Fruit fly (Drosophila melanogaster) whole organism, pupa: ENCODE data around the gene CG3226.

Source experiments
- CG10348 ChIP-seq: fragments of 200-800 bp; sonication (Bioruptor generic); IDR thresholded peaks from 2 replicates; pipeline ENCODE4 v1.3.6; 2022; ENCODE audit warnings: missing biosample characterization, missing genetic modification characterization
- CG12605 ChIP-seq: fragments of 200-800 bp; sonication (Bioruptor generic); IDR thresholded peaks from 2 replicates; pipeline ENCODE4 v1.3.6; 2022; ENCODE audit warnings: missing biosample characterization, missing genetic modification characterization
- CG13204 ChIP-seq: fragments of 200-800 bp; sonication (Bioruptor generic); optimal IDR thresholded peaks from 2 replicates; lab custom pipeline; 2018; ENCODE audit warnings: missing biosample characterization, mild to moderate bottlenecking, missing genetic modification characterization, moderate library complexity
- CG14655 ChIP-seq: fragments of 200-800 bp; sonication (Bioruptor generic); optimal IDR thresholded peaks from 3 replicates; lab custom pipeline; 2017; ENCODE audit warnings: mild to moderate bottlenecking, missing biosample characterization, missing genetic modification reagents, missing genetic modification characterization
- CG15710 ChIP-seq: fragments of 200-800 bp; sonication (Bioruptor generic); optimal IDR thresholded peaks from 2 replicates; lab custom pipeline; 2018; ENCODE audit warnings: missing biosample characterization, mild to moderate bottlenecking, missing genetic modification characterization, moderate library complexity
- CG17806 ChIP-seq: fragments of 200-800 bp; sonication (Bioruptor generic); optimal IDR thresholded peaks from 2 replicates; lab custom pipeline; 2018; ENCODE audit warnings: missing biosample characterization, mild to moderate bottlenecking, missing genetic modification characterization, moderate library complexity
- CG32121 ChIP-seq: fragments of 200-800 bp; sonication (Bioruptor generic); IDR thresholded peaks from 2 replicates; pipeline ENCODE4 v1.3.6; 2022; ENCODE audit warnings: missing biosample characterization, missing genetic modification characterization
- CG34367 ChIP-seq: fragments of 200-800 bp; sonication (Bioruptor generic); optimal IDR thresholded peaks from 2 replicates; lab custom pipeline; 2018; ENCODE audit warnings: missing biosample characterization, mild to moderate bottlenecking, missing genetic modification characterization
- CG4496 ChIP-seq: fragments of 200-800 bp; sonication (Bioruptor generic); IDR thresholded peaks from 3 replicates; pipeline ENCODE4 v1.3.6; 2022; ENCODE audit warnings: missing biosample characterization, missing genetic modification characterization
- CG8159 ChIP-seq: fragments of 200-800 bp; sonication (Bioruptor generic); optimal IDR thresholded peaks from 3 replicates; lab custom pipeline; 2018; ENCODE audit warnings: missing biosample characterization, mild to moderate bottlenecking, missing genetic modification characterization, moderate library complexity
- CG8301 ChIP-seq: fragments of 200-800 bp; sonication (Bioruptor generic); optimal IDR thresholded peaks from 2 replicates; lab custom pipeline; 2018; ENCODE audit warnings: missing biosample characterization, mild to moderate bottlenecking, missing genetic modification characterization
- CG9948 ChIP-seq: fragments of 200-800 bp; sonication (Bioruptor generic); optimal IDR thresholded peaks from 2 replicates; lab custom pipeline; 2018; ENCODE audit warnings: missing biosample characterization, mild to moderate bottlenecking, missing genetic modification characterization, moderate library complexity
- D1 ChIP-seq: fragments of 200-800 bp; sonication (Bioruptor generic); optimal IDR thresholded peaks from 2 replicates; lab custom pipeline; 2018; ENCODE audit warnings: missing biosample characterization, mild to moderate bottlenecking, missing genetic modification characterization, moderate library complexity
- EcR ChIP-seq: fragments of 200-800 bp; sonication (Bioruptor generic); optimal IDR thresholded peaks from 3 replicates; lab custom pipeline; 2019; ENCODE audit warnings: missing biosample characterization, missing genetic modification characterization, mild to moderate bottlenecking, moderate library complexity, missing genetic modification reagents
- Ets98B ChIP-seq: fragments of 200-800 bp; sonication (Bioruptor generic); IDR thresholded peaks from 2 replicates; pipeline ENCODE4 v1.3.6; 2022; ENCODE audit warnings: missing biosample characterization, missing genetic modification characterization
- Pif1A ChIP-seq: fragments of 200-800 bp; sonication (Bioruptor generic); optimal IDR thresholded peaks from 3 replicates; lab custom pipeline; 2016; ENCODE audit warnings: missing biosample characterization, missing genetic modification characterization
- Pif1B ChIP-seq: fragments of 200-800 bp; sonication (Bioruptor generic); optimal IDR thresholded peaks from 3 replicates; lab custom pipeline; 2016; ENCODE audit warnings: missing biosample characterization, missing genetic modification characterization
- Snoo ChIP-seq: fragments of 200-800 bp; sonication (Bioruptor generic); optimal IDR thresholded peaks from 3 replicates; lab custom pipeline; 2017; ENCODE audit warnings: missing biosample characterization, mild to moderate bottlenecking, missing genetic modification characterization, inconsistent platforms
- fd96Ca ChIP-seq: fragments of 200-800 bp; sonication (Bioruptor generic); IDR thresholded peaks from 3 replicates; pipeline ENCODE4 v1.3.6; 2022; ENCODE audit warnings: missing biosample characterization, missing genetic modification characterization
- gl ChIP-seq: fragments of 200-800 bp; sonication (Bioruptor generic); optimal IDR thresholded peaks from 2 replicates; lab custom pipeline; 2018; ENCODE audit warnings: missing biosample characterization, mild to moderate bottlenecking, missing genetic modification characterization
- rn ChIP-seq: fragments of 200-800 bp; sonication (Bioruptor generic); IDR thresholded peaks from 2 replicates; pipeline ENCODE4 v1.3.6; 2022; ENCODE audit warnings: missing biosample characterization, missing genetic modification characterization

Gene CG3226

DNA sequence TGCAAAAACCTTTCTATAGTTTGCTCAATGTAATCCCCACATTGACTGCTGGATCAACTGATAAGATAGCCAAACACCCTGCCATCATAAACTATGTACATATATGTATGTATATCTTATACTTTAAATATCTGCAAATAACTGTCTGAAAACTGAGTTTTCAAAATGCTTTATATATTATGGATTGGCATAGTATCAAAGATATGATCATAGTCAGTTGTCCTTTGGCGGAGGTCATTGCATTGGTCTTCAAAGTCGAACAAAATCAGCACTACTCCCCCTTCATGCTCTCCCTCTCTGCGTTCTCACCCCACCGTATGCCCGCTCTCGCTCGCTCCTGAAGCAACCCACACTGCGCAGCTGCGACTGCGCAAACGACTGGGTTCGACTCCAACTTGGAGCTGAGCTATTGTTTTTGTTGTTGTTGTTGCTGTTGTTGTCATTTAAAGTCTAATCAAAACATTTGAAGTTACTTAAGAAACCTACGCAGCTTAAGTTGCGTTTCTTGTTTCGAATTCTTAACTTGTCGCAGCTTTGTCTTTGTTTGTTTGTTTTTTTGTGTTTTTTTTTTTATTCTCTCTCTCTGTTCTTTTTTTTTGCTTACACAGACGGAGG is 29.0 kb downstream of the CG3226 start:
- TF ChIP-seq CG10348 (GFP tag; lab: Robert Waterston, UW): no peak
- no peak for TF ChIP-seq Pif1B (GFP tag; lab: Kevin White, UChicago)
- TF ChIP-seq D1: no peak
- TF ChIP-seq CG9948 (tag; lab: Kevin White, UChicago): peak; percentile 27
- TF ChIP-seq CG14655: peak; percentile 28
- TF ChIP-seq CG17806 (tag; lab: Kevin White, UChicago): peak; percentile 27
- no peak for TF ChIP-seq CG34367 (tag; lab: Kevin White, UChicago)
- no peak for TF ChIP-seq Ets98B (GFP tag; lab: Robert Waterston, UW)
- TF ChIP-seq CG8159 (tag; lab: Kevin White, UChicago): no peak
- peak; percentile 5 for TF ChIP-seq CG8301 (tag; lab: Kevin White, UChicago)

DNA sequence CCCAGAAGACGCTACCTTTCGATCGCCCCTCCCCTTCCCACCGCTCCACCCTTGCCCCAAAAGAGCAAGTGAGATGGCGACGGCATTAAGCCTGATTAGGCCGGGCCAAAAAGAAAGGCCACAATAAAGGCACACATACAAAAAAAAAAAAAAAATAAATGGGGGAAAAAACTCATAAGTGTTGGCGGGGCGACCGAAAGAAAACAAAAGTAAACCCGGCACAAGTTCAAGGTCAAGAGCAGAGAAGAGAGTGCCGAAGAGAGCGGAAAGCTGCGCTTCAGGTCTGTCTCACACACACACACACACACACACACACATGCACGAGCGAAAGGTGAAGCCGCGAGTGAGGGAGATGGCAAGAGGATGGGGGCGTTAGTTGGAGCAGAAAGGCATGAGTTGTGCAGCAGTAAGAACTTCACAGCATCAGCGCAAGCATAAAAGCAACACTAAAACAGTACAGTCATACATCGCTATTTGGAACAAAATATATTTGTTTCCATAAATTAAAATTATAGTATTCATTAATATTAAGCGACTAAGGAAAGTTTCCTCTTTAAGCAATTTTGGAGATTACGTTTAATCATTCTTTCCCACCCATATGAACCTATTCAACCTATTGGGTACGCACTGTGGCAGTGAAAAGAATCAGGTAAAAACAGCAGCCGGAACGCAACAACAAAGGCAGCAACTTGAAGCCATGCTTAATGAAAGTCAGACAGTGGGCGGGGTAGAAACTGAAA is 29.9 kb downstream of the CG3226 start:
- TF ChIP-seq CG14655 (peak; percentile 78), CG9948 (tag; lab: Kevin White, UChicago) (peak; percentile 63), fd96Ca (GFP tag; lab: Robert Waterston, UW) (no peak; the same call in 1 of the 3 replicates), CG13204 (GFP tag; lab: Kevin White, UChicago) (peak; percentile 10), CG15710 (tag; lab: Kevin White, UChicago) (peak; percentile 70), CG17806 (tag; lab: Kevin White, UChicago) (peak; percentile 66), CG4496 (GFP tag; lab: Robert Waterston, UW) (peak; percentile 66), gl (tag; lab: Kevin White, UChicago) (peak; percentile 6), Snoo (tag; lab: Kevin White, UChicago) (peak; percentile 38), CG32121 (GFP tag; lab: Robert Waterston, UW) (peak; percentile 13; the same call in 1 of the 2 replicates), CG10348 (GFP tag; lab: Robert Waterston, UW) (no peak), rn (GFP tag; lab: Robert Waterston, UW) (no peak), CG8301 (tag; lab: Kevin White, UChicago) (peak; percentile 58), CG34367 (tag; lab: Kevin White, UChicago) (peak; percentile 54), D1 (no peak), Pif1B (GFP tag; lab: Kevin White, UChicago) (peak; percentile 51), EcR (GFP tag; lab: Kevin White, UChicago) (peak; percentile 86), Pif1A (GFP tag; lab: Kevin White, UChicago) (peak; percentile 34), CG8159 (tag; lab: Kevin White, UChicago) (peak; percentile 68), Ets98B (GFP tag; lab: Robert Waterston, UW) (peak; percentile 34; the same call in 1 of the 2 replicates), CG12605 (peak; percentile 61; the same call in 1 of the 2 replicates)

DNA sequence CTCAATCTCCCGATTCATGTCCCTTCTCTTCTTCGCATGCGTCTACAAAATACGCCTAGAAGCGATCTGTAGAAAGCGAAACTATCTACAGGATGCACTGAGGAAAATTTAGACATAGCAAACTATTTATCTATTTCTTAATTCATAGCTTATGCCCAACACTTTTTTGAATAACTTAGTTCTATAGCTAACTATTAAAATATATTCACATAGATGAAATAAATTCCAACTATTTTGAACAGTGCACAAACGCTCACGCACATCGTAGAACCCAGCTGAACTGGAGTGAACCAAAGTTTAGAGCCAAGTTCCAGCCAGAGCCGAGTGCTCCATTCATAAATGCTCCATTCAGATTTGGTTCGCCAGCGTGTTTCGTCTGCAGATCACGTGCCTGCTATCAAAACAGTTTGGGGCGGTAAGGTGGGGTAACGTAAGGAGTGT is 32.5 kb downstream of the CG3226 start:
- peak; percentile 63 for TF ChIP-seq rn (GFP tag; lab: Robert Waterston, UW)
- TF ChIP-seq fd96Ca (GFP tag; lab: Robert Waterston, UW): peak; percentile 56; the same call in 1 of the 3 replicates
- TF ChIP-seq CG32121 (GFP tag; lab: Robert Waterston, UW): peak; percentile 52; the same call in 1 of the 2 replicates
- TF ChIP-seq CG8159 (tag; lab: Kevin White, UChicago): peak; percentile 79
- peak; percentile 27 for TF ChIP-seq gl (tag; lab: Kevin White, UChicago)
- peak; percentile 3 for TF ChIP-seq EcR (GFP tag; lab: Kevin White, UChicago)
- TF ChIP-seq CG10348 (GFP tag; lab: Robert Waterston, UW): no peak
- TF ChIP-seq CG14655: peak; percentile 84
- peak; percentile 77 for TF ChIP-seq Pif1A (GFP tag; lab: Kevin White, UChicago)
- peak; percentile 14 for TF ChIP-seq CG13204 (GFP tag; lab: Kevin White, UChicago)
- peak; percentile 55; the same call in 1 of the 2 replicates for TF ChIP-seq CG12605
- TF ChIP-seq CG15710 (tag; lab: Kevin White, UChicago): peak; percentile 79
- peak; percentile 70 for TF ChIP-seq CG34367 (tag; lab: Kevin White, UChicago)
- TF ChIP-seq CG8301 (tag; lab: Kevin White, UChicago): peak; percentile 79
- peak; percentile 78 for TF ChIP-seq CG9948 (tag; lab: Kevin White, UChicago)
- TF ChIP-seq Pif1B (GFP tag; lab: Kevin White, UChicago): peak; percentile 27
- peak; percentile 79 for TF ChIP-seq CG17806 (tag; lab: Kevin White, UChicago)
- peak; percentile 19 for TF ChIP-seq D1
- TF ChIP-seq Ets98B (GFP tag; lab: Robert Waterston, UW): peak; percentile 41
- TF ChIP-seq CG4496 (GFP tag; lab: Robert Waterston, UW): peak; percentile 84
- TF ChIP-seq Snoo (tag; lab: Kevin White, UChicago): no peak

DNA sequence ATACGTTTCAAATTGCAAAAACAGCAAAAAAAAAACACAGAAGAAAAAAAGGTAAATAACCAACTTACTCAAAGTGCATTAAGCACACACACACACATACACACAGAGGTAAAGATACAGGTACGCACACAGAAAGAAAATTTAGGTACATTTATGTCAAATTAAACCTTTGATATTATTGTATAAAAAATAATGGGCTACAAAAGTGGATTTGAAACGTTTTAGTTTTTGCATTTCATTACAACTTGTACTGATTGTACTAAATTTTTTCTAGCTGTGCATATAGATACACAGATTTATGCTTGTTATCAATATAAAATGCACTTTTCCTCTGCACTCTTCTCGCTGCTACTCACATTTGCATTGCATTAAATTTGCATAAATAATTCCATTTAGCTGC is 36.7 kb downstream of the CG3226 start:
- TF ChIP-seq Ets98B (GFP tag; lab: Robert Waterston, UW): peak; percentile 71
- peak; percentile 79; the same call in 2 of the 3 replicates for TF ChIP-seq CG4496 (GFP tag; lab: Robert Waterston, UW)
- peak; percentile 37 for TF ChIP-seq CG17806 (tag; lab: Kevin White, UChicago)
- peak; percentile 22; the same call in 1 of the 2 replicates for TF ChIP-seq CG32121 (GFP tag; lab: Robert Waterston, UW)
- peak; percentile 39 for TF ChIP-seq CG8301 (tag; lab: Kevin White, UChicago)
- no peak for TF ChIP-seq CG10348 (GFP tag; lab: Robert Waterston, UW)
- no peak for TF ChIP-seq rn (GFP tag; lab: Robert Waterston, UW)
- no peak for TF ChIP-seq EcR (GFP tag; lab: Kevin White, UChicago)
- peak; percentile 50 for TF ChIP-seq CG14655
- no peak for TF ChIP-seq CG13204 (GFP tag; lab: Kevin White, UChicago)
- peak; percentile 24 for TF ChIP-seq CG34367 (tag; lab: Kevin White, UChicago)
- peak; percentile 29 for TF ChIP-seq CG8159 (tag; lab: Kevin White, UChicago)
- no peak for TF ChIP-seq Snoo (tag; lab: Kevin White, UChicago)
- TF ChIP-seq CG12605: peak; percentile 32
- TF ChIP-seq Pif1B (GFP tag; lab: Kevin White, UChicago): no peak
- TF ChIP-seq CG9948 (tag; lab: Kevin White, UChicago): peak; percentile 54
- TF ChIP-seq CG15710 (tag; lab: Kevin White, UChicago): peak; percentile 3
